Fruit fly (Drosophila melanogaster) whole organism, embryonic: ENCODE results near the gene Tmem214.
A peak's percentile ranks its signal among the peaks of the same experiment; 100 is the strongest.

Experiments used
- CG11560 ChIP-seq: fragments of 200-800 bp; sonication (Bioruptor generic); IDR thresholded peaks from 3 replicates; pipeline ENCODE4 v1.3.6; 2022; ENCODE audit warnings: missing biosample characterization, missing genetic modification characterization
- CG11695 ChIP-seq: fragments of 200-800 bp; sonication (Bioruptor generic); IDR thresholded peaks from 3 replicates; pipeline ENCODE4 v1.3.6; 2022; ENCODE audit warnings: missing biosample characterization, missing genetic modification characterization
- CG12071 ChIP-seq: fragments of 200-800 bp; sonication (Bioruptor generic); optimal IDR thresholded peaks from 3 replicates; lab custom pipeline; 2018; ENCODE audit warnings: missing biosample characterization, mild to moderate bottlenecking, missing genetic modification characterization
- CG13287 ChIP-seq: fragments of 200-800 bp; sonication (Bioruptor generic); IDR thresholded peaks from 2 replicates; pipeline ENCODE4 v1.3.6; 2022; ENCODE audit warnings: missing biosample characterization, missing genetic modification characterization; ENCODE audit not compliant: partially characterized antibody
- CG13775 ChIP-seq: fragments of 200-800 bp; sonication (Bioruptor generic); optimal IDR thresholded peaks from 3 replicates; lab custom pipeline; 2017; ENCODE audit warnings: missing biosample characterization, mild to moderate bottlenecking, missing genetic modification characterization
- CG1792 ChIP-seq: fragments of 200-800 bp; sonication (Bioruptor generic); optimal IDR thresholded peaks from 2 replicates; lab custom pipeline; 2016; ENCODE audit warnings: missing biosample characterization, missing genetic modification characterization
- CG18476 ChIP-seq: fragments of 200-800 bp; sonication (Bioruptor generic); optimal IDR thresholded peaks from 2 replicates; lab custom pipeline; 2016; ENCODE audit warnings: missing biosample characterization, mild to moderate bottlenecking, missing genetic modification characterization
- CG18619 ChIP-seq: fragments of 200-800 bp; sonication (Bioruptor generic); optimal IDR thresholded peaks from 3 replicates; lab custom pipeline; 2017; ENCODE audit warnings: missing biosample characterization, mild to moderate bottlenecking, missing genetic modification characterization
- CG3065 ChIP-seq: fragments of 200-800 bp; sonication (Bioruptor generic); optimal IDR thresholded peaks from 2 replicates; lab custom pipeline; 2016; ENCODE audit warnings: missing biosample characterization, missing genetic modification characterization
- CG33213 ChIP-seq: fragments of 200-800 bp; sonication (Bioruptor generic); optimal IDR thresholded peaks from 3 replicates; lab custom pipeline; 2016; ENCODE audit warnings: missing biosample characterization, missing genetic modification characterization
- CG3847 ChIP-seq: fragments of 200-800 bp; sonication (Bioruptor generic); IDR thresholded peaks from 2 replicates; pipeline ENCODE4 v1.3.6; 2022; ENCODE audit warnings: missing biosample characterization, missing genetic modification characterization
- CG4730 ChIP-seq: fragments of 200-800 bp; sonication (Bioruptor generic); IDR thresholded peaks from 2 replicates; pipeline ENCODE4 v1.3.6; 2022; ENCODE audit warnings: missing biosample characterization, missing genetic modification characterization
- CG6654 ChIP-seq: fragments of 200-800 bp; sonication (Bioruptor generic); optimal IDR thresholded peaks from 2 replicates; lab custom pipeline; 2017; ENCODE audit warnings: missing biosample characterization, mild to moderate bottlenecking, missing genetic modification characterization
- CG7556 ChIP-seq: fragments of 200-800 bp; sonication (Bioruptor generic); optimal IDR thresholded peaks from 2 replicates; lab custom pipeline; 2017; ENCODE audit warnings: missing biosample characterization, mild to moderate bottlenecking, missing genetic modification characterization
- CG7745 ChIP-seq: fragments of 200-800 bp; sonication (Bioruptor generic); optimal IDR thresholded peaks from 2 replicates; lab custom pipeline; 2018; ENCODE audit warnings: missing biosample characterization, mild to moderate bottlenecking, missing genetic modification characterization, moderate library complexity
- CG7928 ChIP-seq: fragments of 200-800 bp; sonication (Bioruptor generic); optimal IDR thresholded peaks from 2 replicates; lab custom pipeline; 2017; ENCODE audit warnings: missing biosample characterization, mild to moderate bottlenecking, missing genetic modification characterization
- CG7963 ChIP-seq: fragments of 200-800 bp; sonication (Bioruptor generic); IDR thresholded peaks from 3 replicates; pipeline ENCODE4 v1.3.6; 2022; ENCODE audit warnings: missing biosample characterization, missing genetic modification characterization; ENCODE audit not compliant: partially characterized antibody
- CG9797 ChIP-seq: fragments of 200-800 bp; sonication (Bioruptor generic); optimal IDR thresholded peaks from 3 replicates; lab custom pipeline; 2018; ENCODE audit warnings: missing biosample characterization, mild to moderate bottlenecking, missing genetic modification characterization
- Chrac-16 ChIP-seq: fragments of 200-800 bp; sonication (Bioruptor generic); optimal IDR thresholded peaks from 3 replicates; lab custom pipeline; 2016; ENCODE audit warnings: missing biosample characterization, missing genetic modification characterization
- CrebB ChIP-seq: fragments of 200-800 bp; sonication (Bioruptor generic); optimal IDR thresholded peaks from 3 replicates; lab custom pipeline; 2018; ENCODE audit warnings: missing biosample characterization, mild to moderate bottlenecking, missing genetic modification characterization
- Drgx ChIP-seq: fragments of 200-800 bp; sonication (Bioruptor generic); IDR thresholded peaks from 2 replicates; pipeline ENCODE4 v1.3.6; 2022; ENCODE audit warnings: missing biosample characterization, missing genetic modification characterization
- E2f1 ChIP-seq: fragments of 200-800 bp; sonication (Bioruptor generic); IDR thresholded peaks from 2 replicates; pipeline ENCODE4 v1.3.6; 2022; ENCODE audit warnings: missing biosample characterization, missing genetic modification characterization
- Elba2 ChIP-seq: fragments of 200-800 bp; sonication (Bioruptor generic); optimal IDR thresholded peaks from 3 replicates; lab custom pipeline; 2016; ENCODE audit warnings: missing biosample characterization, missing genetic modification characterization
- H15 ChIP-seq: fragments of 200-800 bp; sonication (Bioruptor generic); IDR thresholded peaks from 3 replicates; pipeline ENCODE4 v1.3.6; 2022; ENCODE audit warnings: missing biosample characterization, missing genetic modification characterization
- Mes4 ChIP-seq: fragments of 200-800 bp; sonication (Bioruptor generic); optimal IDR thresholded peaks from 2 replicates; lab custom pipeline; 2016; ENCODE audit warnings: missing biosample characterization, missing genetic modification characterization
- Scr ChIP-seq: fragments of 200-800 bp; sonication (Bioruptor generic); IDR thresholded peaks from 2 replicates; pipeline ENCODE4 v1.3.6; 2022; ENCODE audit warnings: missing biosample characterization, missing genetic modification characterization; ENCODE audit not compliant: partially characterized antibody
- Side ChIP-seq: fragments of 200-800 bp; sonication (Bioruptor generic); optimal IDR thresholded peaks from 2 replicates; lab custom pipeline; 2016; ENCODE audit warnings: missing biosample characterization, missing genetic modification characterization
- Xrp1 ChIP-seq: fragments of 200-800 bp; sonication (Bioruptor generic); IDR thresholded peaks from 2 replicates; pipeline ENCODE4 v1.3.6; 2022; ENCODE audit warnings: missing biosample characterization, missing genetic modification characterization
- YL-1 ChIP-seq: fragments of 200-800 bp; sonication (Bioruptor generic); optimal IDR thresholded peaks from 3 replicates; lab custom pipeline; 2017; ENCODE audit warnings: missing biosample characterization, mild to moderate bottlenecking, missing genetic modification characterization
- ato ChIP-seq: fragments of 200-800 bp; sonication (Bioruptor generic); IDR thresholded peaks from 2 replicates; pipeline ENCODE4 v1.3.6; 2022; ENCODE audit warnings: missing biosample characterization, missing genetic modification characterization; ENCODE audit not compliant: partially characterized antibody
- bab2 ChIP-seq: fragments of 200-800 bp; sonication (Bioruptor generic); optimal IDR thresholded peaks from 2 replicates; lab custom pipeline; 2016; ENCODE audit warnings: missing biosample characterization, missing genetic modification characterization
- cas ChIP-seq: fragments of 200-800 bp; sonication (Bioruptor generic); IDR thresholded peaks from 2 replicates; pipeline ENCODE4 v1.3.6; 2022; ENCODE audit warnings: missing biosample characterization, missing genetic modification characterization
- chinmo ChIP-seq: fragments of 200-800 bp; sonication (Bioruptor generic); IDR thresholded peaks from 4 replicates; pipeline ENCODE4 v1.3.6; 2022; ENCODE audit warnings: missing biosample characterization, missing genetic modification characterization; ENCODE audit not compliant: partially characterized antibody
- dati ChIP-seq: fragments of 200-800 bp; sonication (Bioruptor generic); IDR thresholded peaks from 2 replicates; pipeline ENCODE4 v1.3.6; 2022; ENCODE audit warnings: missing biosample characterization, missing genetic modification characterization
- esg ChIP-seq: fragments of 200-800 bp; sonication (Bioruptor generic); conservative IDR thresholded peaks from 2 replicates; pipeline ENCODE4 v1.3.6; 2022; ENCODE audit warnings: missing biosample characterization, missing genetic modification characterization
- eve ChIP-seq, 2 experiments: fragments of >200 bp; optimal IDR thresholded peaks; 2 replicates each; lab custom pipeline; 2017; ENCODE audit warnings: missing biosample characterization in 2 of 2, missing genetic modification characterization in 2 of 2
- ftz-f1 ChIP-seq: fragments of 200-800 bp; sonication (Bioruptor generic); optimal IDR thresholded peaks from 2 replicates; lab custom pipeline; 2016; ENCODE audit warnings: missing biosample characterization, missing genetic modification characterization
- gcm2 ChIP-seq: fragments of 200-800 bp; sonication (Bioruptor generic); optimal IDR thresholded peaks from 2 replicates; lab custom pipeline; 2016; ENCODE audit warnings: missing biosample characterization, missing genetic modification characterization
- grau ChIP-seq: fragments of 200-800 bp; optimal IDR thresholded peaks from 3 replicates; lab custom pipeline; 2019; ENCODE audit warnings: missing biosample characterization, mild to moderate bottlenecking, missing genetic modification characterization, moderate library complexity
- lab ChIP-seq: fragments of 200-800 bp; sonication (Bioruptor generic); optimal IDR thresholded peaks from 3 replicates; lab custom pipeline; 2017; ENCODE audit warnings: missing biosample characterization, missing genetic modification characterization, mild to moderate bottlenecking, moderate library complexity, missing genetic modification reagents
- lilli ChIP-seq: fragments of 200-800 bp; sonication (Bioruptor generic); optimal IDR thresholded peaks from 3 replicates; lab custom pipeline; 2016; ENCODE audit warnings: missing biosample characterization, missing genetic modification characterization
- p53 ChIP-seq: fragments of 200-800 bp; sonication (Bioruptor generic); optimal IDR thresholded peaks from 2 replicates; lab custom pipeline; 2016; ENCODE audit warnings: missing biosample characterization, missing genetic modification characterization
- peb ChIP-seq: fragments of 200-800 bp; sonication (Bioruptor generic); IDR thresholded peaks from 2 replicates; pipeline ENCODE4 v1.3.6; 2022; ENCODE audit warnings: missing biosample characterization, missing genetic modification characterization
- pfk ChIP-seq: fragments of 200-800 bp; sonication (Bioruptor generic); optimal IDR thresholded peaks from 2 replicates; lab custom pipeline; 2018; ENCODE audit warnings: missing biosample characterization, mild to moderate bottlenecking, missing genetic modification characterization, moderate library complexity
- psq ChIP-seq: fragments of 200-800 bp; sonication (Bioruptor generic); optimal IDR thresholded peaks from 2 replicates; lab custom pipeline; 2017; ENCODE audit warnings: missing biosample characterization, missing genetic modification characterization
- pum ChIP-seq: fragments of 200-800 bp; sonication (Bioruptor generic); optimal IDR thresholded peaks from 2 replicates; lab custom pipeline; 2016; ENCODE audit warnings: missing biosample characterization, missing genetic modification characterization
- sd ChIP-seq: fragments of 200-800 bp; sonication (Bioruptor generic); optimal IDR thresholded peaks from 3 replicates; lab custom pipeline; 2018; ENCODE audit warnings: missing biosample characterization, mild to moderate bottlenecking, missing genetic modification characterization, moderate library complexity
- sima ChIP-seq: fragments of 200-800 bp; sonication (Bioruptor generic); optimal IDR thresholded peaks from 2 replicates; lab custom pipeline; 2016; ENCODE audit warnings: missing biosample characterization, missing genetic modification characterization
- slou ChIP-seq: fragments of 200-800 bp; sonication (Bioruptor generic); optimal IDR thresholded peaks from 3 replicates; lab custom pipeline; 2016; ENCODE audit warnings: missing biosample characterization, missing genetic modification characterization
- tna ChIP-seq: fragments of 200-800 bp; sonication (Bioruptor generic); IDR thresholded peaks from 2 replicates; pipeline ENCODE4 v1.3.6; 2022; ENCODE audit warnings: missing biosample characterization, missing genetic modification characterization; ENCODE audit not compliant: partially characterized antibody
- twi ChIP-seq: fragments of 200-800 bp; optimal IDR thresholded peaks from 2 replicates; lab custom pipeline; 2019; ENCODE audit warnings: missing biosample characterization, mild to moderate bottlenecking, missing genetic modification characterization, moderate library complexity
- vnd ChIP-seq: fragments of 200-800 bp; sonication (Bioruptor generic); IDR thresholded peaks from 3 replicates; pipeline ENCODE4 v1.3.6; 2022; ENCODE audit warnings: missing biosample characterization, missing genetic modification characterization; ENCODE audit not compliant: partially characterized antibody

Tmem214 gene

dm6 chr2L:10968009-10968383 lies 2.1 kb downstream of the Tmem214 start (continued):
- TF ChIP-seq Side (GFP tag; lab: Kevin White, UChicago): no peak
- TF ChIP-seq H15 (GFP tag; lab: Robert Waterston, UW): no peak
- TF ChIP-seq tna: no peak
- TF ChIP-seq psq: no peak
- TF ChIP-seq CG11695 (GFP tag; lab: Robert Waterston, UW): no peak
- TF ChIP-seq CG7745 (tag; lab: Kevin White, UChicago): no peak
- TF ChIP-seq lilli: no peak
- TF ChIP-seq esg: no peak
- TF ChIP-seq sima (GFP tag; lab: Kevin White, UChicago): no peak
- no peak for TF ChIP-seq dati (GFP tag; lab: Robert Waterston, UW)
- no peak for TF ChIP-seq chinmo (GFP tag; lab: Robert Waterston, UW)
- TF ChIP-seq cas (GFP tag; lab: Robert Waterston, UW): no peak
- no peak for TF ChIP-seq Chrac-16 (GFP tag; lab: Kevin White, UChicago)
- TF ChIP-seq E2f1 (GFP tag; lab: Robert Waterston, UW): no peak
- no peak for TF ChIP-seq CrebB (tag; lab: Kevin White, UChicago)
- peak; percentile 68 for TF ChIP-seq CG9797 (GFP tag; lab: Kevin White, UChicago)
- no peak for TF ChIP-seq CG7963
- TF ChIP-seq CG18476 (GFP tag; lab: Kevin White, UChicago): no peak
- TF ChIP-seq CG6654 (GFP tag; lab: Kevin White, UChicago): no peak
- no peak for TF ChIP-seq CG4730 (GFP tag; lab: Robert Waterston, UW)
- TF ChIP-seq vnd (GFP tag; lab: Robert Waterston, UW): no peak
- no peak for TF ChIP-seq peb
- TF ChIP-seq CG3847 (GFP tag; lab: Robert Waterston, UW): 0 out of 2 replicates have a peak, but pooled peaks have one; percentile 29
- TF ChIP-seq CG18619 (GFP tag; lab: Kevin White, UChicago): no peak
- no peak for TF ChIP-seq Drgx (GFP tag; lab: Robert Waterston, UW)
- TF ChIP-seq ftz-f1: no peak
- TF ChIP-seq CG7556 (GFP tag; lab: Kevin White, UChicago): no peak
- no peak for TF ChIP-seq CG13775 (GFP tag; lab: Kevin White, UChicago)
- peak; percentile 28; the same call in 1 of the 2 replicates for TF ChIP-seq CG13287 (GFP tag; lab: Robert Waterston, UW)
- TF ChIP-seq eve (GFP tag; optimal IDR thresholded peaks at IDR 0.05; lab: Kevin White, UChicago): no peak
- no peak for TF ChIP-seq Xrp1 (GFP tag; lab: Robert Waterston, UW)
- no peak for TF ChIP-seq Elba2 (GFP tag; lab: Kevin White, UChicago)
- no peak for TF ChIP-seq sd (tag; lab: Kevin White, UChicago)
- no peak for TF ChIP-seq CG3065
- TF ChIP-seq CG33213: no peak
- TF ChIP-seq CG1792: no peak
- TF ChIP-seq pum (GFP tag; lab: Kevin White, UChicago): no peak
- TF ChIP-seq gcm2: no peak
- no peak for TF ChIP-seq CG7928
- TF ChIP-seq CG12071 (GFP tag; lab: Kevin White, UChicago): no peak
- no peak for TF ChIP-seq pfk (GFP tag; lab: Kevin White, UChicago)
- no peak for TF ChIP-seq ato
- TF ChIP-seq Mes4 (GFP tag; lab: Kevin White, UChicago): no peak
- TF ChIP-seq grau (tag; lab: Kevin White, UChicago): no peak
- TF ChIP-seq YL-1 (GFP tag; lab: Kevin White, UChicago): peak; percentile 79
- TF ChIP-seq bab2 (GFP tag; lab: Kevin White, UChicago): no peak
- no peak for TF ChIP-seq lab (GFP tag; lab: Kevin White, UChicago)
- no peak for TF ChIP-seq Scr (GFP tag; lab: Robert Waterston, UW)
- no peak for TF ChIP-seq p53
- TF ChIP-seq slou: no peak
- no peak for TF ChIP-seq twi (tag; lab: Kevin White, UChicago)
- TF ChIP-seq CG11560 (tag; lab: Robert Waterston, UW): no peak
